Fruit fly (Drosophila melanogaster) whole organism, adult: Measurements from ENCODE around the gene Bx.

Source experiments
- CG14711 ChIP-seq: fragments of 200-800 bp; sonication (Bioruptor generic); optimal IDR thresholded peaks from 2 replicates; lab custom pipeline; 2018; ENCODE audit warnings: missing biosample characterization, mild to moderate bottlenecking, missing genetic modification characterization, moderate library complexity
- CG33017 ChIP-seq: fragments of 200-800 bp; sonication (Bioruptor generic); optimal IDR thresholded peaks from 2 replicates; lab custom pipeline; 2018; ENCODE audit warnings: missing biosample characterization, mild to moderate bottlenecking, missing genetic modification characterization, moderate library complexity
- CG5204 ChIP-seq: fragments of 200-800 bp; sonication (Bioruptor generic); optimal IDR thresholded peaks from 2 replicates; lab custom pipeline; 2016; ENCODE audit warnings: missing biosample characterization, missing genetic modification characterization
- CG7045 ChIP-seq: fragments of 200-800 bp; sonication (Bioruptor generic); optimal IDR thresholded peaks from 2 replicates; lab custom pipeline; 2017; ENCODE audit warnings: missing biosample characterization, mild to moderate bottlenecking, missing genetic modification characterization
- CG7101 ChIP-seq: fragments of 200-800 bp; sonication (Bioruptor generic); optimal IDR thresholded peaks from 2 replicates; lab custom pipeline; 2018; ENCODE audit warnings: missing biosample characterization, mild to moderate bottlenecking, missing genetic modification characterization, moderate library complexity
- Crg-1 ChIP-seq: fragments of 200-800 bp; sonication (Bioruptor generic); optimal IDR thresholded peaks from 2 replicates; lab custom pipeline; 2016; ENCODE audit warnings: missing biosample characterization, missing genetic modification characterization
- Hr96 ChIP-seq: fragments of 200-800 bp; sonication (Bioruptor generic); optimal IDR thresholded peaks from 2 replicates; lab custom pipeline; 2016; ENCODE audit warnings: missing biosample characterization, missing genetic modification characterization
- Mnt ChIP-seq: fragments of 200-800 bp; sonication (Bioruptor generic); optimal IDR thresholded peaks from 2 replicates; lab custom pipeline; 2016; ENCODE audit warnings: missing biosample characterization, mild to moderate bottlenecking, missing genetic modification characterization
- cnc ChIP-seq, 2 experiments: fragments of >200 bp; optimal IDR thresholded peaks; 2 replicates each; lab custom pipeline; 2017
- kay ChIP-seq: fragments of 200-800 bp; sonication (Bioruptor generic); peaks from one replicate; lab custom pipeline; 2016; ENCODE audit warnings: missing biosample characterization, missing genetic modification characterization, borderline replicate concordance
- pad ChIP-seq: fragments of 200-800 bp; sonication (Bioruptor generic); optimal IDR thresholded peaks from 3 replicates; lab custom pipeline; 2017; ENCODE audit warnings: missing biosample characterization, missing genetic modification characterization, mild to moderate bottlenecking, moderate library complexity, missing genetic modification reagents
- toe ChIP-seq: fragments of 200-800 bp; sonication (Bioruptor generic); optimal IDR thresholded peaks from 2 replicates; lab custom pipeline; 2016; ENCODE audit warnings: missing biosample characterization, missing genetic modification characterization

dm6 chrX:18504948-18505597, 10.2 kb upstream of the Bx start, which contains the start of gene Wnt5:
- TF ChIP-seq Mnt (no peak), pad (peak; percentile 62), Crg-1 (no peak), Hr96 (GFP tag; lab: Kevin White, UChicago) (no peak), cnc (optimal IDR thresholded peaks at IDR 0.05; lab: Kevin White, UChicago) (no peak), CG5204 (GFP tag; lab: Kevin White, UChicago) (no peak), toe (no peak), CG14711 (tag; lab: Kevin White, UChicago) (no peak), CG7045 (GFP tag; lab: Kevin White, UChicago) (no peak), CG33017 (tag; lab: Kevin White, UChicago) (no peak), CG7101 (tag; lab: Kevin White, UChicago) (no peak), kay (GFP tag; lab: Kevin White, UChicago) (no peak)
